Worm (Caenorhabditis elegans) whole organism, L4 larva: ENCODE measurements around the gene F16B4.2.

Experiments
- F44E2.7 ChIP-seq: fragments of 200-800 bp; sonication (Bioruptor generic); IDR thresholded peaks from 2 replicates; pipeline ENCODE4 v2.1.2; 2022; ENCODE audit warnings: missing genetic modification characterization, missing compliant biosample characterization
- ZK546.5 ChIP-seq, 2 experiments: sonication (generic microtip); optimal IDR thresholded peaks; 2 replicates each; lab custom pipeline; 2017; ENCODE audit warnings: missing biosample characterization in 2 of 2, missing genetic modification characterization in 2 of 2
- daf-8 ChIP-seq: fragments of 200-800 bp; sonication (Bioruptor generic); IDR thresholded peaks from 2 replicates; pipeline ENCODE4 v1.3.6; 2022; ENCODE audit warnings: missing genetic modification characterization, missing compliant biosample characterization
- dve-1 ChIP-seq: sonication (generic microtip); optimal IDR thresholded peaks from 2 replicates; lab custom pipeline; 2017; ENCODE audit warnings: antibody characterized with exemption, mild to moderate bottlenecking, missing genetic modification characterization, missing compliant biosample characterization; ENCODE audit not compliant: insufficient read depth
- egl-27 ChIP-seq: sonication (generic microtip); optimal IDR thresholded peaks from 3 replicates; lab custom pipeline; 2017; ENCODE audit warnings: missing biosample characterization, missing genetic modification reagents, missing genetic modification characterization
- snpc-4 ChIP-seq: fragments of 150-350 bp; optimal IDR thresholded peaks from 2 replicates; lab custom pipeline; 2014; ENCODE audit warnings: missing biosample characterization, missing genetic modification characterization
- tag-97 ChIP-seq: fragments of 200-800 bp; sonication (Bioruptor generic); IDR thresholded peaks from 2 replicates; pipeline ENCODE4 v1.3.6; 2022; ENCODE audit warnings: missing genetic modification characterization, missing compliant biosample characterization
- ztf-11 ChIP-seq: fragments of 150-350 bp; optimal IDR thresholded peaks from 2 replicates; lab custom pipeline; 2014; ENCODE audit warnings: missing biosample characterization, missing genetic modification characterization
- ztf-7 ChIP-seq: fragments of 150-350 bp; optimal IDR thresholded peaks from 2 replicates; lab custom pipeline; 2014; ENCODE audit warnings: missing biosample characterization, missing genetic modification characterization

DNA sequence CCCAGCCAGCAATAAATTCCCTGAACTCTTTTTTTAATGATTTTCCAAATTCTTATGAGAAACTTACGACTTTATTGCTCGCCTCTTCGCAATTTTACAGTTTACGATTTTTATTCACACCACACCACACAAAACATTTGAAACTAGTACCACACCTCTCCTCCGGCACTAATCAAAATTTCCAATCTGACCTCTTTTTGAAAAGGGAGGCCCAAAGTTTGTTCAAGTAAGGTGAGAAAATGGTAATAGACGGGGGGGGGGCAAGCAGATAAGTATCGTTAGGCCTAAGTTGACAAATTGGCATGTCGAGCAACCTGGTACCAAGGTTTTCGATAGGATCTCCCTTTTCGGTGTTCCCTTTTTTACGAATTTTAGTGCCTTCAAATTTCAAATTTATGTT is 21.0 kb upstream of the F16B4.2 start:
- no peak for TF ChIP-seq snpc-4 (tag; lab: Kevin White, UChicago)
- TF ChIP-seq ZK546.5 (tag; optimal IDR thresholded peaks at IDR 0.05; lab: Kevin White, UChicago) = no peak
- TF ChIP-seq ztf-11 (tag; lab: Kevin White, UChicago) = no peak
- TF ChIP-seq egl-27 (tag; lab: Kevin White, UChicago) = no peak
- no peak for TF ChIP-seq daf-8 (GFP tag; lab: Robert Waterston, UW)
- no peak for TF ChIP-seq tag-97 (GFP tag; lab: Robert Waterston, UW)
- TF ChIP-seq ztf-7 (tag; lab: Kevin White, UChicago) = no peak
- TF ChIP-seq F44E2.7 (GFP tag; lab: Robert Waterston, UW) = no peak
- TF ChIP-seq dve-1 (tag; lab: Kevin White, UChicago) = no peak
